Worm (Caenorhabditis elegans): ENCODE results near the gene F58A4.6.

F58A4.6 gene

ce11 chrIII:9614211-9614610 lies at the start of gene F58A4.6, which contains the start of gene pri-1:
F58A4.6 (plus strand) TSS chrIII:9614482.
pri-1 (minus strand) TSS chrIII:9614281.
- no peak for TF ChIP-seq unc-62 (GFP tag; optimal IDR thresholded peaks at IDR 0.05)

- TF ChIP-seq unc-62 (GFP tag; optimal IDR thresholded peaks at IDR 0.05), result no peak
Observed at ce11 chrIII:9565973-9566372, 48.3 kb upstream of the F58A4.6 start, which contains the start of gene C48B4.11. C48B4.11 (minus strand) TSS chrIII:9566115.

- no peak for TF ChIP-seq unc-62 (GFP tag; optimal IDR thresholded peaks at IDR 0.05)
Observed at ce11 chrIII:9568451-9568850, 45.8 kb upstream of the F58A4.6 start, which contains the start of gene C48B4.13. C48B4.13 (plus strand) TSS chrIII:9568751.

- TF ChIP-seq unc-62 (GFP tag; optimal IDR thresholded peaks at IDR 0.05), result no peak
Observed at ce11 chrIII:9570869-9571268, 43.4 kb upstream of the F58A4.6 start.

- TF ChIP-seq unc-62 (GFP tag; optimal IDR thresholded peaks at IDR 0.05), result no peak
Observed at ce11 chrIII:9580039-9580891, 34.0 kb upstream of the F58A4.6 start, which contains the start of gene ced-7. ced-7 (minus strand) TSS chrIII:9580089.

ce11 chrIII:9582240-9582639 lies 32.0 kb upstream of the F58A4.6 start, which contains the start of gene C48B4.3:
C48B4.3 (minus strand) TSS chrIII:9582388.
- TF ChIP-seq unc-62 (GFP tag; optimal IDR thresholded peaks at IDR 0.05), result no peak

ce11 chrIII:9583224-9583623 lies 31.1 kb upstream of the F58A4.6 start:
- TF ChIP-seq unc-62 (GFP tag; optimal IDR thresholded peaks at IDR 0.05), result no peak

- TF ChIP-seq unc-62 (GFP tag; optimal IDR thresholded peaks at IDR 0.05), result no peak
Observed at ce11 chrIII:9585314-9585713, 29.0 kb upstream of the F58A4.6 start.

ce11 chrIII:9590212-9590611 lies 24.1 kb upstream of the F58A4.6 start:
- no peak for TF ChIP-seq unc-62 (GFP tag; optimal IDR thresholded peaks at IDR 0.05)

- no peak for TF ChIP-seq unc-62 (GFP tag; optimal IDR thresholded peaks at IDR 0.05)
Observed at ce11 chrIII:9592118-9592517, 22.2 kb upstream of the F58A4.6 start, which contains the start of gene acox-1.5. acox-1.5 (minus strand) TSS chrIII:9592192.

ce11 chrIII:9595563-9595962 lies 18.7 kb upstream of the F58A4.6 start, which contains the start of gene rom-2:
rom-2 (minus strand) TSS chrIII:9595663.
- TF ChIP-seq unc-62 (GFP tag; optimal IDR thresholded peaks at IDR 0.05), result no peak

- no peak for TF ChIP-seq unc-62 (GFP tag; optimal IDR thresholded peaks at IDR 0.05)
Observed at ce11 chrIII:9597044-9597443, 17.2 kb upstream of the F58A4.6 start, which contains the start of gene C48B4.12. C48B4.12 (plus strand) TSS chrIII:9597344.

ce11 chrIII:9598168-9598567 lies 16.1 kb upstream of the F58A4.6 start, which contains the start of gene F58A4.1:
F58A4.1 (plus strand) TSS chrIII:9598468.
- TF ChIP-seq unc-62 (GFP tag; optimal IDR thresholded peaks at IDR 0.05), result no peak

ce11 chrIII:9600645-9601044 lies 13.6 kb upstream of the F58A4.6 start, which contains the start of gene F58A4.2:
F58A4.2 (minus strand) TSS chrIII:9600745.
- no peak for TF ChIP-seq unc-62 (GFP tag; optimal IDR thresholded peaks at IDR 0.05)

- no peak for TF ChIP-seq unc-62 (GFP tag; optimal IDR thresholded peaks at IDR 0.05)
Observed at ce11 chrIII:9608650-9609049, 5.6 kb upstream of the F58A4.6 start, which contains the start of gene clec-161. clec-161 (minus strand) TSS chrIII:9608750.

- TF ChIP-seq unc-62 (GFP tag; optimal IDR thresholded peaks at IDR 0.05), result no peak
Observed at ce11 chrIII:9612097-9612496, 2.2 kb upstream of the F58A4.6 start, which contains the start of gene bbs-4. bbs-4 (minus strand) TSS chrIII:9612197.

ce11 chrIII:9615114-9615513 lies 832 bp downstream of the F58A4.6 start:
- no peak for TF ChIP-seq unc-62 (GFP tag; optimal IDR thresholded peaks at IDR 0.05)
